Worm (Caenorhabditis elegans) whole organism, L4 larva: ENCODE results near the gene F46B6.9.

ENCODE experiments used
- F26F4.8 ChIP-seq: fragments of 200-800 bp; sonication (Bioruptor generic); conservative IDR thresholded peaks from 2 replicates; pipeline ENCODE4 v1.3.6; 2022; ENCODE audit warnings: missing genetic modification characterization, missing compliant biosample characterization
- ama-1 ChIP-seq: fragments of 150-350 bp; optimal IDR thresholded peaks from 2 replicates; lab custom pipeline; 2014; ENCODE audit warnings: inconsistent platforms, mixed read lengths
- nhr-102 ChIP-seq: sonication (generic microtip); optimal IDR thresholded peaks from 2 replicates; lab custom pipeline; 2016; ENCODE audit warnings: mild to moderate bottlenecking, missing genetic modification characterization, moderate library complexity, missing compliant biosample characterization
- nhr-28 ChIP-seq: fragments of 150-350 bp; optimal IDR thresholded peaks from 2 replicates; lab custom pipeline; 2014; ENCODE audit warnings: missing biosample characterization, missing genetic modification characterization

DNA sequence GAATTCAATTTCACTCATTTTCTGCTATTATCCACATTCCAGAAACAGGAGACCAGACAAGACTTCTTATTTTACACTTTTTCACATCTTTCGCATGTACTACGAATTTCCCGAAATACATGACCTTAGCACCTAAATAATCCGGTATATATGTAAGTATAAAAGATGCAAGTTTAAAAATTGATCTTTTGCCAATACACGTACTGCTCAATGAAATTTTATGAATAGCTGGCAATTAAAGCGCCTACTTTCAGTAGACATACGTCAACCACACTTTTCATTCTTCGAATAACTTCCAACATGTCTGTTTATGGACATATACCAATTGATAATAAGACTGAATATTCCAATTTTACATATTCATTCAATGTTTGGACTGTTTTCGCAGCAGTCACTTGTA, 6.5 kb downstream of the F46B6.9 start, which contains the start of gene sru-39:
- TF ChIP-seq nhr-28 (tag; lab: Kevin White, UChicago) (no peak), F26F4.8 (GFP tag; lab: Robert Waterston, UW) (no peak), nhr-102 (tag; lab: Kevin White, UChicago) (no peak), ama-1 (no peak)
